Fruit fly (Drosophila melanogaster) whole organism, embryonic: Measurements from ENCODE around the gene CG15740.

ENCODE experiments used
- C15 ChIP-seq: fragments of 200-800 bp; sonication (Bioruptor generic); IDR thresholded peaks from 3 replicates; pipeline ENCODE4 v1.3.6; 2022; ENCODE audit warnings: missing biosample characterization, missing genetic modification characterization
- CG10147 ChIP-seq: fragments of 200-800 bp; sonication (Bioruptor generic); optimal IDR thresholded peaks from 2 replicates; lab custom pipeline; 2019; ENCODE audit warnings: missing biosample characterization, mild to moderate bottlenecking, missing genetic modification characterization, moderate library complexity
- CG11247 ChIP-seq: fragments of 200-800 bp; sonication (Bioruptor generic); IDR thresholded peaks from 2 replicates; pipeline ENCODE4 v1.3.6; 2022; ENCODE audit warnings: missing biosample characterization, missing genetic modification characterization
- CG11723 ChIP-seq: fragments of 200-800 bp; sonication (Bioruptor generic); optimal IDR thresholded peaks from 2 replicates; lab custom pipeline; 2017; ENCODE audit warnings: missing biosample characterization, mild to moderate bottlenecking, missing genetic modification characterization
- CG12155 ChIP-seq: fragments of 200-800 bp; sonication (Bioruptor generic); optimal IDR thresholded peaks from 3 replicates; lab custom pipeline; 2016; ENCODE audit warnings: missing biosample characterization, missing genetic modification characterization
- CG12236 ChIP-seq: fragments of 200-800 bp; sonication (Bioruptor generic); optimal IDR thresholded peaks from 2 replicates; lab custom pipeline; 2016; ENCODE audit warnings: missing biosample characterization, missing genetic modification characterization
- CG12659 ChIP-seq: fragments of 200-800 bp; sonication (Bioruptor generic); optimal IDR thresholded peaks from 3 replicates; lab custom pipeline; 2017; ENCODE audit warnings: mild to moderate bottlenecking, missing biosample characterization, missing genetic modification reagents, missing genetic modification characterization
- CG12744 ChIP-seq: fragments of 200-800 bp; sonication (Bioruptor generic); optimal IDR thresholded peaks from 2 replicates; lab custom pipeline; 2016; ENCODE audit warnings: missing biosample characterization, missing genetic modification characterization
- CG13123 ChIP-seq: fragments of 200-800 bp; sonication (Bioruptor generic); optimal IDR thresholded peaks from 2 replicates; lab custom pipeline; 2016; ENCODE audit warnings: missing biosample characterization, missing genetic modification characterization
- CG14860 ChIP-seq: fragments of 200-800 bp; sonication (Bioruptor generic); IDR thresholded peaks from 3 replicates; pipeline ENCODE4 v1.3.6; 2022; ENCODE audit warnings: missing biosample characterization, missing genetic modification characterization; ENCODE audit not compliant: partially characterized antibody
- CG15601 ChIP-seq: fragments of 200-800 bp; sonication (Bioruptor generic); optimal IDR thresholded peaks from 3 replicates; lab custom pipeline; 2019; ENCODE audit warnings: missing biosample characterization, mild to moderate bottlenecking, missing genetic modification characterization, moderate library complexity
- CG17359 ChIP-seq: fragments of 200-800 bp; sonication (Bioruptor generic); optimal IDR thresholded peaks from 3 replicates; lab custom pipeline; 2018; ENCODE audit warnings: missing biosample characterization, mild to moderate bottlenecking, missing genetic modification characterization, moderate library complexity
- CG1792 ChIP-seq: fragments of 200-800 bp; sonication (Bioruptor generic); optimal IDR thresholded peaks from 2 replicates; lab custom pipeline; 2016; ENCODE audit warnings: missing biosample characterization, missing genetic modification characterization
- CG18619 ChIP-seq: fragments of 200-800 bp; sonication (Bioruptor generic); optimal IDR thresholded peaks from 3 replicates; lab custom pipeline; 2017; ENCODE audit warnings: missing biosample characterization, mild to moderate bottlenecking, missing genetic modification characterization
- CG18764 ChIP-seq: fragments of 200-800 bp; sonication (Bioruptor generic); optimal IDR thresholded peaks from 3 replicates; lab custom pipeline; 2016; ENCODE audit warnings: missing biosample characterization, missing genetic modification characterization
- CG2712 ChIP-seq: fragments of 200-800 bp; optimal IDR thresholded peaks from 3 replicates; lab custom pipeline; 2019; ENCODE audit warnings: missing biosample characterization, mild to moderate bottlenecking, missing genetic modification characterization, moderate library complexity
- CG31365 ChIP-seq: fragments of 200-800 bp; sonication (Bioruptor generic); optimal IDR thresholded peaks from 2 replicates; lab custom pipeline; 2018; ENCODE audit warnings: missing biosample characterization, mild to moderate bottlenecking, missing genetic modification characterization
- CG6689 ChIP-seq: fragments of 200-800 bp; sonication (Bioruptor generic); IDR thresholded peaks from 2 replicates; pipeline ENCODE4 v1.3.6; 2022; ENCODE audit warnings: missing biosample characterization, missing genetic modification characterization
- CG6813 ChIP-seq: fragments of 200-800 bp; sonication (Bioruptor generic); optimal IDR thresholded peaks from 2 replicates; lab custom pipeline; 2017; ENCODE audit warnings: missing biosample characterization, missing genetic modification characterization, mild to moderate bottlenecking, moderate library complexity, missing genetic modification reagents
- CG7928 ChIP-seq: fragments of 200-800 bp; sonication (Bioruptor generic); optimal IDR thresholded peaks from 2 replicates; lab custom pipeline; 2017; ENCODE audit warnings: missing biosample characterization, mild to moderate bottlenecking, missing genetic modification characterization
- CG9437 ChIP-seq: fragments of 200-800 bp; sonication (Bioruptor generic); optimal IDR thresholded peaks from 2 replicates; lab custom pipeline; 2018; ENCODE audit warnings: missing biosample characterization, mild to moderate bottlenecking, missing genetic modification characterization
- CG9797 ChIP-seq: fragments of 200-800 bp; sonication (Bioruptor generic); optimal IDR thresholded peaks from 3 replicates; lab custom pipeline; 2018; ENCODE audit warnings: missing biosample characterization, mild to moderate bottlenecking, missing genetic modification characterization
- Dll ChIP-seq: fragments of 200-800 bp; sonication (Bioruptor generic); IDR thresholded peaks from 4 replicates; pipeline ENCODE4 v1.3.6; 2022; ENCODE audit warnings: missing biosample characterization, missing genetic modification characterization; ENCODE audit not compliant: partially characterized antibody
- Fer1 ChIP-seq: fragments of 200-800 bp; sonication (Bioruptor generic); optimal IDR thresholded peaks from 2 replicates; lab custom pipeline; 2017; ENCODE audit warnings: missing biosample characterization, mild to moderate bottlenecking, missing genetic modification characterization
- HmgD ChIP-seq: fragments of 200-800 bp; sonication (Bioruptor generic); optimal IDR thresholded peaks from 3 replicates; lab custom pipeline; 2016; ENCODE audit warnings: missing biosample characterization, missing genetic modification characterization
- Nf-YA ChIP-seq: fragments of 200-800 bp; sonication (Bioruptor generic); IDR thresholded peaks from 2 replicates; pipeline ENCODE4 v1.3.6; 2022; ENCODE audit warnings: missing biosample characterization, missing genetic modification characterization
- Nf-YB ChIP-seq: fragments of 200-800 bp; sonication (Bioruptor generic); optimal IDR thresholded peaks from 3 replicates; lab custom pipeline; 2019; ENCODE audit warnings: missing biosample characterization, mild to moderate bottlenecking, missing genetic modification characterization, moderate library complexity
- Ravus ChIP-seq: fragments of 200-800 bp; sonication (Bioruptor generic); IDR thresholded peaks from 2 replicates; pipeline ENCODE4 v1.3.6; 2022; ENCODE audit warnings: missing biosample characterization, missing genetic modification characterization
- Sox102F ChIP-seq: fragments of 200-800 bp; sonication (Bioruptor generic); optimal IDR thresholded peaks from 2 replicates; lab custom pipeline; 2018; ENCODE audit warnings: missing biosample characterization, mild to moderate bottlenecking, missing genetic modification characterization, moderate library complexity
- Sry-δ ChIP-seq: fragments of 200-800 bp; sonication (Bioruptor generic); optimal IDR thresholded peaks from 2 replicates; lab custom pipeline; 2016; ENCODE audit warnings: missing biosample characterization, missing genetic modification characterization
- amos ChIP-seq: fragments of 200-800 bp; sonication (Bioruptor generic); IDR thresholded peaks from 2 replicates; pipeline ENCODE4 v1.3.6; 2022; ENCODE audit warnings: missing biosample characterization, missing genetic modification characterization; ENCODE audit not compliant: partially characterized antibody
- az2 ChIP-seq: fragments of 200-800 bp; sonication (Bioruptor generic); optimal IDR thresholded peaks from 3 replicates; lab custom pipeline; 2016; ENCODE audit warnings: missing biosample characterization, missing genetic modification characterization
- bcd ChIP-seq: fragments of 200-800 bp; sonication (Bioruptor generic); optimal IDR thresholded peaks from 2 replicates; lab custom pipeline; 2017; ENCODE audit warnings: missing biosample characterization, mild to moderate bottlenecking, missing genetic modification characterization
- br ChIP-seq: fragments of >200 bp; optimal IDR thresholded peaks from 2 replicates; lab custom pipeline; 2017
- ewg ChIP-seq: fragments of 200-800 bp; sonication (Bioruptor generic); optimal IDR thresholded peaks from 3 replicates; lab custom pipeline; 2017; ENCODE audit warnings: mild to moderate bottlenecking, missing biosample characterization, missing genetic modification reagents, missing genetic modification characterization
- fd3F ChIP-seq: fragments of 200-800 bp; sonication (Bioruptor generic); optimal IDR thresholded peaks from 2 replicates; lab custom pipeline; 2018; ENCODE audit warnings: missing biosample characterization, mild to moderate bottlenecking, missing genetic modification characterization, moderate library complexity
- hbn ChIP-seq: fragments of 200-800 bp; sonication (Bioruptor generic); IDR thresholded peaks from 2 replicates; pipeline ENCODE4 v1.3.6; 2022; ENCODE audit warnings: missing biosample characterization, missing genetic modification characterization; ENCODE audit not compliant: partially characterized antibody
- inv ChIP-seq: fragments of 200-800 bp; sonication (Bioruptor generic); IDR thresholded peaks from 2 replicates; pipeline ENCODE4 v1.3.6; 2022; ENCODE audit warnings: missing biosample characterization, missing genetic modification characterization; ENCODE audit not compliant: partially characterized antibody
- jing ChIP-seq: fragments of 200-800 bp; sonication (Bioruptor generic); optimal IDR thresholded peaks from 2 replicates; lab custom pipeline; 2018; ENCODE audit warnings: missing biosample characterization, mild to moderate bottlenecking, missing genetic modification characterization
- jumu ChIP-seq: fragments of 200-800 bp; sonication (Bioruptor generic); optimal IDR thresholded peaks from 3 replicates; lab custom pipeline; 2016; ENCODE audit warnings: missing biosample characterization, missing genetic modification characterization
- klu ChIP-seq: fragments of 200-800 bp; sonication (Bioruptor generic); IDR thresholded peaks from 2 replicates; pipeline ENCODE4 v1.3.6; 2022; ENCODE audit warnings: missing biosample characterization, missing genetic modification characterization
- knrl ChIP-seq: fragments of 200-800 bp; sonication (Bioruptor generic); IDR thresholded peaks from 3 replicates; pipeline ENCODE4 v1.3.6; 2022; ENCODE audit warnings: missing biosample characterization, missing genetic modification characterization; ENCODE audit not compliant: partially characterized antibody
- pfk ChIP-seq: fragments of 200-800 bp; sonication (Bioruptor generic); optimal IDR thresholded peaks from 2 replicates; lab custom pipeline; 2018; ENCODE audit warnings: missing biosample characterization, mild to moderate bottlenecking, missing genetic modification characterization, moderate library complexity
- phol ChIP-seq: fragments of 200-800 bp; sonication (Bioruptor generic); optimal IDR thresholded peaks from 3 replicates; lab custom pipeline; 2018; ENCODE audit warnings: missing biosample characterization, mild to moderate bottlenecking, missing genetic modification characterization, moderate library complexity
- pita ChIP-seq: fragments of 200-800 bp; sonication (Bioruptor generic); optimal IDR thresholded peaks from 2 replicates; lab custom pipeline; 2017; ENCODE audit warnings: missing biosample characterization, mild to moderate bottlenecking, missing genetic modification characterization
- repo ChIP-seq: fragments of 200-800 bp; sonication (Bioruptor generic); optimal IDR thresholded peaks from 2 replicates; lab custom pipeline; 2016; ENCODE audit warnings: missing biosample characterization, missing genetic modification characterization
- sim ChIP-seq: fragments of 200-800 bp; sonication (Bioruptor generic); IDR thresholded peaks from 2 replicates; pipeline ENCODE4 v1.3.6; 2022; ENCODE audit warnings: missing biosample characterization, missing genetic modification characterization
- tio ChIP-seq: fragments of 200-800 bp; sonication (Bioruptor generic); optimal IDR thresholded peaks from 2 replicates; lab custom pipeline; 2017; ENCODE audit warnings: missing biosample characterization, missing genetic modification characterization, inconsistent platforms
- twi ChIP-seq: fragments of 200-800 bp; optimal IDR thresholded peaks from 2 replicates; lab custom pipeline; 2019; ENCODE audit warnings: missing biosample characterization, mild to moderate bottlenecking, missing genetic modification characterization, moderate library complexity
- vnd ChIP-seq: fragments of 200-800 bp; sonication (Bioruptor generic); IDR thresholded peaks from 3 replicates; pipeline ENCODE4 v1.3.6; 2022; ENCODE audit warnings: missing biosample characterization, missing genetic modification characterization; ENCODE audit not compliant: partially characterized antibody
- vvl ChIP-seq: fragments of 200-800 bp; sonication (Bioruptor generic); IDR thresholded peaks from 2 replicates; pipeline ENCODE4 v1.3.6; 2022; ENCODE audit warnings: missing biosample characterization, missing genetic modification characterization

The CG15740 gene

DNA sequence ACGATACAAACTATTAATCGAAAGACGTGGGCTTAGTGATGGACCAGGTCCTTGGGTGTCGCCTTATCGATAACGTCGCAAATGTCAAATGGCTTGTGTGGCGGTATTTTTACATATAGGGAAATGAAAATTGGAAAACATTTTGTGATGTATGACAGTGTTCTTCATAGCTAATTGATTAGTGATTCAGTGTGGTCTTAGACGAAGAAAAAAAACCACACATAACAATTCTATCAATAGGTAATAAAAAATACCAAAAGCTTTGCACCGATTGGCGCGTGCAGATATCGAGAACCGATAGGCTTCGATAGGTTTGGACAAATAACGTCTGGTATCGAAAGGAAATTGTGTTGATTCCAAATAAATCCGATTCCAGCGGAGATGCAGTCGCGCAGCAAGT lies 23.0 kb upstream of the CG15740 start, which contains the start of the genes Nrd1 and CG1847 (continued):
- TF ChIP-seq amos (GFP tag; lab: Robert Waterston, UW) (peak; percentile 52; the same call in 1 of the 2 replicates), CG12236 (GFP tag; lab: Kevin White, UChicago) (no peak), CG7928 (GFP tag; lab: Kevin White, UChicago) (no peak), CG9797 (GFP tag; lab: Kevin White, UChicago) (peak; percentile 29), Dll (GFP tag; lab: Robert Waterston, UW) (peak; percentile 83; the same call in 3 of the 4 replicates), knrl (GFP tag; lab: Robert Waterston, UW) (peak; percentile 62; the same call in 2 of the 3 replicates), bcd (GFP tag; lab: Kevin White, UChicago) (no peak), repo (no peak), hbn (peak; percentile 68), HmgD (GFP tag; lab: Kevin White, UChicago) (no peak), CG12155 (GFP tag; lab: Kevin White, UChicago) (no peak), az2 (GFP tag; lab: Kevin White, UChicago) (no peak), CG18619 (no peak), CG31365 (tag; lab: Kevin White, UChicago) (no peak), CG11723 (no peak), CG6813 (no peak), CG10147 (GFP tag; lab: Kevin White, UChicago) (no peak), C15 (no peak), vvl (GFP tag; lab: Robert Waterston, UW) (no peak), CG12659 (GFP tag; lab: Kevin White, UChicago) (peak; percentile 57), pita (no peak), Nf-YA (GFP tag; lab: Robert Waterston, UW) (no peak), CG15601 (tag; lab: Kevin White, UChicago) (no peak), Sry-δ (GFP tag; lab: Kevin White, UChicago) (peak; percentile 88), CG11247 (no peak), CG1792 (GFP tag; lab: Kevin White, UChicago) (no peak), Ravus (GFP tag; lab: Robert Waterston, UW) (no peak), br (lab: Kevin White, UChicago) (no peak), jing (GFP tag; lab: Kevin White, UChicago) (no peak), Fer1 (GFP tag; lab: Kevin White, UChicago) (no peak), Nf-YB (GFP tag; lab: Kevin White, UChicago) (no peak), fd3F (no peak), CG2712 (tag; lab: Kevin White, UChicago) (no peak), CG12744 (GFP tag; lab: Kevin White, UChicago) (no peak), ewg (GFP tag; lab: Kevin White, UChicago) (no peak), pfk (GFP tag; lab: Kevin White, UChicago) (no peak), klu (no peak), CG17359 (tag; lab: Kevin White, UChicago) (no peak), tio (no peak), CG14860 (peak; percentile 89; the same call in 2 of the 3 replicates), CG9437 (GFP tag; lab: Kevin White, UChicago) (peak; percentile 97), phol (tag; lab: Kevin White, UChicago) (peak; percentile 10), sim (GFP tag; lab: Robert Waterston, UW) (no peak), inv (GFP tag; lab: Robert Waterston, UW) (peak; percentile 67), CG13123 (no peak), CG18764 (GFP tag; lab: Kevin White, UChicago) (no peak), vnd (GFP tag; lab: Robert Waterston, UW) (peak; percentile 83), twi (tag; lab: Kevin White, UChicago) (no peak), CG6689 (GFP tag; lab: Robert Waterston, UW) (no peak), Sox102F (no peak), jumu (GFP tag; lab: Kevin White, UChicago) (no peak)
